Fruit fly (Drosophila melanogaster): ENCODE measurements around the gene Dref.

Dref gene

DNA sequence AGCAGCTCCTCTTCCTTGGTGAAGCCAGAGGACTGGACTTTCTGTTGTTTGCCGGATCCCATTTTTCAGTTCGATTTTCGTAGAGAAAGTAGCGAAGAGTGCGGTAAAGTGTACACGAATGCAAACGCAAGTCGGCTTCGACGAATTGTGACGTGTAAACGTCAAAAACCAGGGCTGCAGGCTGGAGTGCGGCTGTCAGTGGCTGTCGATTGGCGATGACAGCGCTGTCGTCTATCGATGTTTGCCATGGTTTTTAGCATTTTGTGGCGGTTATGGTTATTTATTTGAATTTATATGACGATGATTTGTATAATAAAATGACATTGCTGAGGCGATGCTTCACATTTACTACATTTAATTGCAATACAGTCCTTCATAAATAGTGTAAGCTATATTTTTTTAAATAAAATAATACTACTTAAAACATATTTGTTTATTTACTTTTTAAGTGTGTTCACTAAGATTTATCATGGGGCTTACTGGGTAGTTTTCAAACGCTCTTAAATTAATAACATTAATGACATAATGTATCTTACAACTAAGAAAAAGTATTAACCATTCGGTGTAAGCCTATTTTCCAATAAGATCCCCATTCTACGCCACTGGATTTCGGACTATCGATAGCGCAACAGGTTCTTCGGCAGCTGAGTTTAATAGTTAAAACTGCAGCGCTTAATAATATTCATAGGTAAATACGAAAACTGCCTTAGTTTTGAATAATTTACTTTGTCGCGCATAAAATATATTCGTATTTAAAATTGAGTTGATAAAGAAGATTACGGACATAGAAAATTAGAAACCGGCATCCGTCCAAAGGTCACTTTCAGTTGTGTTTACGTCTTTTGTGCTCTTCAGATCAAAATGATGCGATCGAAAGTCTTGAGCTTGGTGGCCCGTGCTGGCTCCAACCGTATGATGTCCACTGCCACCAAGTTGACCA lies 48.7 kb downstream of the Dref start, which contains the start of the genes CG5885 and CG4598 (continued):
- TF ChIP-seq CG10462 (GFP tag; optimal IDR thresholded peaks at IDR 0.05) (peak; percentile 57), chinmo (GFP tag; IDR thresholded peaks at IDR 0.05; ENCODE audit: partially characterized antibody) (peak; percentile 83; the same call in 2 of the 4 replicates), ash1 (GFP tag; optimal IDR thresholded peaks at IDR 0.05) (no peak), CG15073 (GFP tag; optimal IDR thresholded peaks at IDR 0.05) (no peak), Vsx1 (GFP tag; optimal IDR thresholded peaks at IDR 0.05) (no peak), lola (GFP tag; optimal IDR thresholded peaks at IDR 0.05) (peak in 1 of 3 experiments; percentile 71), CG4328 (GFP tag; optimal IDR thresholded peaks at IDR 0.05) (peak; percentile 50), CG12659 (GFP tag; optimal IDR thresholded peaks at IDR 0.05) (peak; percentile 78), PHDP (tag; optimal IDR thresholded peaks at IDR 0.05) (peak; percentile 65), ewg (GFP tag; optimal IDR thresholded peaks at IDR 0.05) (peak; percentile 6), CG3065 (GFP tag; optimal IDR thresholded peaks at IDR 0.05) (no peak), disco-r (GFP tag; optimal IDR thresholded peaks at IDR 0.05) (no peak), fd102C (GFP tag; optimal IDR thresholded peaks at IDR 0.05) (no peak), Xrp1 (GFP tag; IDR thresholded peaks at IDR 0.05) (peak; percentile 58), CG15011 (GFP tag; optimal IDR thresholded peaks at IDR 0.05) (peak; percentile 18), Usf (GFP tag; optimal IDR thresholded peaks at IDR 0.05) (no peak), CG11723 (GFP tag; optimal IDR thresholded peaks at IDR 0.05) (peak; percentile 21), Ravus (GFP tag; IDR thresholded peaks at IDR 0.05) (peak; percentile 31), CG8359 (GFP tag; optimal IDR thresholded peaks at IDR 0.05; ENCODE audit: borderline replicate concordance) (no peak), odd (GFP tag; optimal IDR thresholded peaks at IDR 0.05) (peak; percentile 56), H2.0 (GFP tag; IDR thresholded peaks at IDR 0.05) (peak; percentile 65; the same call in 1 of the 2 replicates), NC2α (GFP tag; optimal IDR thresholded peaks at IDR 0.05) (no peak), CG9932 (GFP tag; IDR thresholded peaks at IDR 0.05) (peak; percentile 82), slou (GFP tag; optimal IDR thresholded peaks at IDR 0.05) (peak; percentile 12), Asciz (GFP tag; optimal IDR thresholded peaks at IDR 0.05) (peak; percentile 31), cad (GFP tag; optimal IDR thresholded peaks at IDR 0.05) (no peak), CG7786 (GFP tag; optimal IDR thresholded peaks at IDR 0.05) (peak; percentile 41), CG3163 (GFP tag; optimal IDR thresholded peaks at IDR 0.05) (no peak), Gsc (GFP tag; IDR thresholded peaks at IDR 0.05) (no peak), CG9609 (GFP tag; optimal IDR thresholded peaks at IDR 0.05) (no peak), dpn (GFP tag; optimal IDR thresholded peaks at IDR 0.05) (peak; percentile 38 to 74), unpg (GFP tag; optimal IDR thresholded peaks at IDR 0.05) (peak; percentile 70), MTF-1 (GFP tag; optimal IDR thresholded peaks at IDR 0.05; ENCODE audit: borderline replicate concordance) (no peak), ap (GFP tag; IDR thresholded peaks at IDR 0.05) (peak; percentile 66), insv (GFP tag; optimal IDR thresholded peaks at IDR 0.05) (peak in 1 of 2 experiments; percentile 82), Oli (tag; optimal IDR thresholded peaks at IDR 0.05) (peak; percentile 62), Fer1 (GFP tag; optimal IDR thresholded peaks at IDR 0.05) (peak; percentile 48), yki (optimal IDR thresholded peaks at IDR 0.05) (no peak), gce (GFP tag; IDR thresholded peaks at IDR 0.05) (no peak), trh (GFP tag; optimal IDR thresholded peaks at IDR 0.05) (peak; percentile 61), Sry-β (GFP tag; optimal IDR thresholded peaks at IDR 0.05) (no peak), CG10274 (GFP tag; optimal IDR thresholded peaks at IDR 0.05) (no peak), ham (GFP tag; IDR thresholded peaks at IDR 0.05) (no peak), Bdp1 (GFP tag; optimal IDR thresholded peaks at IDR 0.05) (peak; percentile 22), pnt (GFP tag; optimal IDR thresholded peaks at IDR 0.05) (peak; percentile 55), bcd (GFP tag; optimal IDR thresholded peaks at IDR 0.05) (peak; percentile 37), CoRest (tag; optimal IDR thresholded peaks at IDR 0.05) (peak; percentile 79), gsb-n (tag; optimal IDR thresholded peaks at IDR 0.05) (peak; percentile 73)

All from whole organism, embryonic.